Fruit fly (Drosophila melanogaster) whole organism, embryonic: ENCODE results near the gene CG46427.

ENCODE experiments used
- BtbVII ChIP-seq: fragments of 200-800 bp; sonication (Bioruptor generic); optimal IDR thresholded peaks from 3 replicates; lab custom pipeline; 2017; ENCODE audit warnings: missing biosample characterization, mild to moderate bottlenecking, missing genetic modification characterization
- CG10462 ChIP-seq: fragments of 200-800 bp; sonication (Bioruptor generic); optimal IDR thresholded peaks from 2 replicates; lab custom pipeline; 2016; ENCODE audit warnings: missing biosample characterization, missing genetic modification characterization
- CG11093 ChIP-seq: fragments of 200-800 bp; sonication (Bioruptor generic); IDR thresholded peaks from 3 replicates; pipeline ENCODE4 v1.3.6; 2022; ENCODE audit warnings: missing biosample characterization, missing genetic modification characterization
- CG11560 ChIP-seq: fragments of 200-800 bp; sonication (Bioruptor generic); IDR thresholded peaks from 3 replicates; pipeline ENCODE4 v1.3.6; 2022; ENCODE audit warnings: missing biosample characterization, missing genetic modification characterization
- CG12071 ChIP-seq: fragments of 200-800 bp; sonication (Bioruptor generic); optimal IDR thresholded peaks from 3 replicates; lab custom pipeline; 2018; ENCODE audit warnings: missing biosample characterization, mild to moderate bottlenecking, missing genetic modification characterization
- CG12299 ChIP-seq: fragments of 200-800 bp; sonication (Bioruptor generic); optimal IDR thresholded peaks from 2 replicates; lab custom pipeline; 2018; ENCODE audit warnings: missing biosample characterization, mild to moderate bottlenecking, missing genetic modification characterization
- CG15011 ChIP-seq: fragments of 200-800 bp; sonication (Bioruptor generic); optimal IDR thresholded peaks from 3 replicates; lab custom pipeline; 2018; ENCODE audit warnings: missing biosample characterization, mild to moderate bottlenecking, missing genetic modification characterization
- CG1647 ChIP-seq: fragments of 200-800 bp; sonication (Bioruptor generic); optimal IDR thresholded peaks from 3 replicates; lab custom pipeline; 2016; ENCODE audit warnings: missing biosample characterization, missing genetic modification characterization
- CG1792 ChIP-seq: fragments of 200-800 bp; sonication (Bioruptor generic); optimal IDR thresholded peaks from 2 replicates; lab custom pipeline; 2016; ENCODE audit warnings: missing biosample characterization, missing genetic modification characterization
- CG18011 ChIP-seq: fragments of 200-800 bp; sonication (Bioruptor generic); optimal IDR thresholded peaks from 2 replicates; lab custom pipeline; 2017; ENCODE audit warnings: missing biosample characterization, missing genetic modification characterization, mild to moderate bottlenecking, moderate library complexity, missing genotype
- CG18262 ChIP-seq: fragments of 200-800 bp; optimal IDR thresholded peaks from 3 replicates; lab custom pipeline; 2019; ENCODE audit warnings: missing biosample characterization, mild to moderate bottlenecking, missing genetic modification characterization, moderate library complexity
- CG1832 ChIP-seq: fragments of 200-800 bp; sonication (Bioruptor generic); optimal IDR thresholded peaks from 2 replicates; lab custom pipeline; 2017; ENCODE audit warnings: missing biosample characterization, mild to moderate bottlenecking, missing genetic modification characterization, inconsistent platforms
- CG2202 ChIP-seq: fragments of 200-800 bp; sonication (Bioruptor generic); optimal IDR thresholded peaks from 2 replicates; lab custom pipeline; 2018; ENCODE audit warnings: missing biosample characterization, mild to moderate bottlenecking, missing genetic modification characterization
- CG2889 ChIP-seq: fragments of 200-800 bp; sonication (Bioruptor generic); IDR thresholded peaks from 3 replicates; pipeline ENCODE4 v1.3.6; 2022; ENCODE audit warnings: missing biosample characterization, missing genetic modification characterization
- CG31441 ChIP-seq: fragments of 200-800 bp; sonication (Bioruptor generic); IDR thresholded peaks from 2 replicates; pipeline ENCODE4 v1.3.6; 2022; ENCODE audit warnings: missing biosample characterization, missing genetic modification characterization
- CG3163 ChIP-seq: fragments of 200-800 bp; sonication (Bioruptor generic); optimal IDR thresholded peaks from 3 replicates; lab custom pipeline; 2016; ENCODE audit warnings: missing biosample characterization, missing genetic modification characterization
- CG34224 ChIP-seq: fragments of 200-800 bp; sonication (Bioruptor generic); IDR thresholded peaks from 3 replicates; pipeline ENCODE4 v1.3.6; 2022; ENCODE audit warnings: missing biosample characterization, missing genetic modification characterization; ENCODE audit not compliant: partially characterized antibody
- CG3995 ChIP-seq: fragments of 200-800 bp; sonication (Bioruptor generic); optimal IDR thresholded peaks from 3 replicates; lab custom pipeline; 2016; ENCODE audit warnings: missing biosample characterization, missing genetic modification characterization
- CG6689 ChIP-seq: fragments of 200-800 bp; sonication (Bioruptor generic); IDR thresholded peaks from 2 replicates; pipeline ENCODE4 v1.3.6; 2022; ENCODE audit warnings: missing biosample characterization, missing genetic modification characterization
- CG8359 ChIP-seq: fragments of 200-800 bp; sonication (Bioruptor generic); optimal IDR thresholded peaks from 2 replicates; lab custom pipeline; 2017; ENCODE audit warnings: missing biosample characterization, mild to moderate bottlenecking, missing genetic modification characterization, borderline replicate concordance
- Dip2 ChIP-seq: fragments of 200-800 bp; sonication (Bioruptor generic); IDR thresholded peaks from 2 replicates; pipeline ENCODE4 v1.3.6; 2022; ENCODE audit warnings: missing biosample characterization, missing genetic modification characterization
- Drgx ChIP-seq: fragments of 200-800 bp; sonication (Bioruptor generic); IDR thresholded peaks from 2 replicates; pipeline ENCODE4 v1.3.6; 2022; ENCODE audit warnings: missing biosample characterization, missing genetic modification characterization
- Ets97D ChIP-seq: fragments of 200-800 bp; sonication (Bioruptor generic); optimal IDR thresholded peaks from 3 replicates; lab custom pipeline; 2016; ENCODE audit warnings: missing biosample characterization, missing genetic modification characterization
- HLH3B ChIP-seq: fragments of 200-800 bp; sonication (Bioruptor generic); IDR thresholded peaks from 2 replicates; pipeline ENCODE4 v1.3.6; 2022; ENCODE audit warnings: missing biosample characterization, missing genetic modification characterization
- Hey ChIP-seq: fragments of 200-800 bp; sonication (Bioruptor generic); optimal IDR thresholded peaks from 3 replicates; lab custom pipeline; 2018; ENCODE audit warnings: missing biosample characterization, mild to moderate bottlenecking, missing genetic modification characterization
- Lim3 ChIP-seq: fragments of 200-800 bp; sonication (Bioruptor generic); IDR thresholded peaks from 2 replicates; pipeline ENCODE4 v1.3.6; 2022; ENCODE audit warnings: missing biosample characterization, missing genetic modification characterization
- MBD-R2 ChIP-seq: fragments of 200-800 bp; sonication (Bioruptor generic); IDR thresholded peaks from 2 replicates; pipeline ENCODE4 v1.3.6; 2022; ENCODE audit warnings: missing biosample characterization, missing genetic modification characterization
- Mes4 ChIP-seq: fragments of 200-800 bp; sonication (Bioruptor generic); optimal IDR thresholded peaks from 2 replicates; lab custom pipeline; 2016; ENCODE audit warnings: missing biosample characterization, missing genetic modification characterization
- Nf-YA ChIP-seq: fragments of 200-800 bp; sonication (Bioruptor generic); IDR thresholded peaks from 2 replicates; pipeline ENCODE4 v1.3.6; 2022; ENCODE audit warnings: missing biosample characterization, missing genetic modification characterization
- Optix ChIP-seq: fragments of 200-800 bp; sonication (Bioruptor generic); IDR thresholded peaks from 3 replicates; pipeline ENCODE4 v1.3.6; 2022; ENCODE audit warnings: missing biosample characterization, missing genetic modification characterization
- Ptx1 ChIP-seq: fragments of 200-800 bp; sonication (Bioruptor generic); IDR thresholded peaks from 2 replicates; pipeline ENCODE4 v1.3.6; 2022; ENCODE audit warnings: missing biosample characterization, missing genetic modification characterization
- Sox100B ChIP-seq: fragments of 200-800 bp; sonication (Bioruptor generic); optimal IDR thresholded peaks from 3 replicates; lab custom pipeline; 2018; ENCODE audit warnings: missing biosample characterization, mild to moderate bottlenecking, missing genetic modification characterization
- al ChIP-seq: fragments of 200-800 bp; sonication (Bioruptor generic); IDR thresholded peaks from 2 replicates; pipeline ENCODE4 v1.3.6; 2022; ENCODE audit warnings: missing biosample characterization, missing genetic modification characterization
- ato ChIP-seq: fragments of 200-800 bp; sonication (Bioruptor generic); IDR thresholded peaks from 2 replicates; pipeline ENCODE4 v1.3.6; 2022; ENCODE audit warnings: missing biosample characterization, missing genetic modification characterization; ENCODE audit not compliant: partially characterized antibody
- bbx ChIP-seq: fragments of 200-800 bp; sonication (Bioruptor generic); IDR thresholded peaks from 2 replicates; pipeline ENCODE4 v1.3.6; 2022; ENCODE audit warnings: missing biosample characterization, missing genetic modification characterization; ENCODE audit not compliant: partially characterized antibody
- cato ChIP-seq: fragments of 200-800 bp; sonication (Bioruptor generic); optimal IDR thresholded peaks from 2 replicates; lab custom pipeline; 2016; ENCODE audit warnings: missing biosample characterization, missing genetic modification characterization, borderline replicate concordance
- ci ChIP-seq: fragments of 200-800 bp; sonication (Bioruptor generic); IDR thresholded peaks from 3 replicates; pipeline ENCODE4 v1.3.6; 2022; ENCODE audit warnings: missing biosample characterization, missing genetic modification characterization
- dan ChIP-seq: fragments of 200-800 bp; sonication (Bioruptor generic); IDR thresholded peaks from 2 replicates; pipeline ENCODE4 v1.3.6; 2022; ENCODE audit warnings: missing biosample characterization, missing genetic modification characterization
- en ChIP-seq: fragments of 200-800 bp; sonication (Bioruptor generic); optimal IDR thresholded peaks from 2 replicates; lab custom pipeline; 2016; ENCODE audit warnings: missing biosample characterization, missing genetic modification characterization
- gcm2 ChIP-seq: fragments of 200-800 bp; sonication (Bioruptor generic); optimal IDR thresholded peaks from 2 replicates; lab custom pipeline; 2016; ENCODE audit warnings: missing biosample characterization, missing genetic modification characterization
- grau ChIP-seq: fragments of 200-800 bp; optimal IDR thresholded peaks from 3 replicates; lab custom pipeline; 2019; ENCODE audit warnings: missing biosample characterization, mild to moderate bottlenecking, missing genetic modification characterization, moderate library complexity
- her ChIP-seq: fragments of 200-800 bp; sonication (Bioruptor generic); optimal IDR thresholded peaks from 2 replicates; lab custom pipeline; 2016; ENCODE audit warnings: missing biosample characterization, missing genetic modification characterization
- jumu ChIP-seq: fragments of 200-800 bp; sonication (Bioruptor generic); optimal IDR thresholded peaks from 3 replicates; lab custom pipeline; 2016; ENCODE audit warnings: missing biosample characterization, missing genetic modification characterization
- klu ChIP-seq: fragments of 200-800 bp; sonication (Bioruptor generic); IDR thresholded peaks from 2 replicates; pipeline ENCODE4 v1.3.6; 2022; ENCODE audit warnings: missing biosample characterization, missing genetic modification characterization
- mld ChIP-seq: fragments of 200-800 bp; sonication (Bioruptor generic); IDR thresholded peaks from 3 replicates; pipeline ENCODE4 v1.3.6; 2022; ENCODE audit warnings: missing biosample characterization, missing genetic modification characterization; ENCODE audit not compliant: partially characterized antibody
- pho ChIP-seq: fragments of 200-800 bp; sonication (Bioruptor generic); optimal IDR thresholded peaks from 2 replicates; lab custom pipeline; 2016; ENCODE audit warnings: missing biosample characterization, missing genetic modification characterization
- pzg ChIP-seq: fragments of 200-800 bp; sonication (Bioruptor generic); optimal IDR thresholded peaks from 3 replicates; lab custom pipeline; 2018; ENCODE audit warnings: missing biosample characterization, mild to moderate bottlenecking, missing genetic modification characterization, moderate library complexity
- trem ChIP-seq: fragments of 200-800 bp; optimal IDR thresholded peaks from 3 replicates; lab custom pipeline; 2019; ENCODE audit warnings: missing biosample characterization, mild to moderate bottlenecking, missing genetic modification characterization, moderate library complexity
- unc-4 ChIP-seq: fragments of 200-800 bp; sonication (Bioruptor generic); IDR thresholded peaks from 2 replicates; pipeline ENCODE4 v1.3.6; 2022; ENCODE audit warnings: missing biosample characterization, missing genetic modification characterization; ENCODE audit not compliant: partially characterized antibody
- zf30C ChIP-seq: fragments of 200-800 bp; sonication (Bioruptor generic); optimal IDR thresholded peaks from 3 replicates; lab custom pipeline; 2018; ENCODE audit warnings: missing biosample characterization, mild to moderate bottlenecking, missing genetic modification characterization
- zfh1 ChIP-seq: fragments of 200-800 bp; sonication (Bioruptor generic); IDR thresholded peaks from 3 replicates; pipeline ENCODE4 v1.3.6; 2022; ENCODE audit warnings: missing biosample characterization, missing genetic modification characterization

CG46427 gene

DNA sequence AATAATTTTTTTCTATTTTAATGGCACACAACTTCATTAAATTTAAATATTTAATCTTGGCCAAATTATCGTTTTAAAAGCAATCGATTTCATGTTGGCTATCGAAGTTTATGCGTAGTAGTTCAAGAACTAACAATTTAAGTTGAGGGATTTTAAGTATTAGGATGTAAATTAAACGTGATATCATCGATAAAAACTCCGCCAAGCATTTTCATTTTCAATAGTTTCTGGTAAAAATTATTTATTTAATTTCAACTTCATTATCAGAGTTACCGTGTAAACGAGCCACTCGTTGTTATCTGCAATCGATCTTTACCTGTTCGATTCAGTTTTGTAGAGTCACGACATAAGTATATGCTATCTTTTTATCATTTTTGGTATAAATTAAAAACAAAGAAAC lies 36.0 kb downstream of the CG46427 start (continued):
- peak; percentile 98 for TF ChIP-seq CG1647 (GFP tag; lab: Kevin White, UChicago)
- peak; percentile 97 for TF ChIP-seq CG2202 (tag; lab: Kevin White, UChicago)
- peak; percentile 84 for TF ChIP-seq CG18011 (GFP tag; lab: Kevin White, UChicago)
- TF ChIP-seq cato: peak; percentile 94
- peak; percentile 92 for TF ChIP-seq CG8359 (GFP tag; lab: Kevin White, UChicago)
- peak; percentile 100 for TF ChIP-seq BtbVII (GFP tag; lab: Kevin White, UChicago)
- peak; percentile 65; the same call in 2 of the 3 replicates for TF ChIP-seq CG11560 (tag; lab: Robert Waterston, UW)
- peak; percentile 84 for TF ChIP-seq CG11093 (GFP tag; lab: Robert Waterston, UW)
- TF ChIP-seq pzg (GFP tag; lab: Kevin White, UChicago): peak; percentile 46
- peak; percentile 90 for TF ChIP-seq Ets97D (GFP tag; lab: Kevin White, UChicago)
- TF ChIP-seq zfh1 (GFP tag; lab: Robert Waterston, UW): peak; percentile 99
- TF ChIP-seq Dip2 (GFP tag; lab: Robert Waterston, UW): peak; percentile 56; the same call in 1 of the 2 replicates
- peak; percentile 75 for TF ChIP-seq CG3163 (GFP tag; lab: Kevin White, UChicago)
- TF ChIP-seq mld (GFP tag; lab: Robert Waterston, UW): no peak
- TF ChIP-seq Lim3: peak; percentile 88
- TF ChIP-seq dan (GFP tag; lab: Robert Waterston, UW): peak; percentile 47; the same call in 1 of the 2 replicates
- TF ChIP-seq MBD-R2 (GFP tag; lab: Robert Waterston, UW): peak; percentile 94
- peak; percentile 87 for TF ChIP-seq al (GFP tag; lab: Robert Waterston, UW)
- peak; percentile 98 for TF ChIP-seq trem (tag; lab: Kevin White, UChicago)
- TF ChIP-seq grau (tag; lab: Kevin White, UChicago): peak; percentile 98
- TF ChIP-seq jumu (GFP tag; lab: Kevin White, UChicago): peak; percentile 88
- TF ChIP-seq bbx: no peak
- peak; percentile 97 for TF ChIP-seq HLH3B (GFP tag; lab: Robert Waterston, UW)
- peak; percentile 93 for TF ChIP-seq Drgx (GFP tag; lab: Robert Waterston, UW)
- TF ChIP-seq her: peak; percentile 90
- TF ChIP-seq CG31441 (GFP tag; lab: Robert Waterston, UW): peak; percentile 99
- peak; percentile 97 for TF ChIP-seq CG6689
- TF ChIP-seq CG18262 (tag; lab: Kevin White, UChicago): peak; percentile 99
- TF ChIP-seq Optix (GFP tag; lab: Robert Waterston, UW): peak; percentile 86
- TF ChIP-seq Mes4 (GFP tag; lab: Kevin White, UChicago): peak; percentile 93
- TF ChIP-seq Nf-YA: peak; percentile 99
- TF ChIP-seq CG1792: peak; percentile 97
- TF ChIP-seq Sox100B (GFP tag; lab: Kevin White, UChicago): peak; percentile 98
- TF ChIP-seq CG2889 (GFP tag; lab: Robert Waterston, UW): peak; percentile 86
- TF ChIP-seq Hey (tag; lab: Kevin White, UChicago): peak; percentile 86
- TF ChIP-seq klu: peak; percentile 86
- TF ChIP-seq CG10462 (GFP tag; lab: Kevin White, UChicago): peak; percentile 93
- TF ChIP-seq CG34224: peak; percentile 55; the same call in 1 of the 3 replicates
- TF ChIP-seq CG1832 (GFP tag; lab: Kevin White, UChicago): no peak
- peak; percentile 94 for TF ChIP-seq Ptx1 (GFP tag; lab: Robert Waterston, UW)
- TF ChIP-seq en (GFP tag; lab: Kevin White, UChicago): peak; percentile 94
- TF ChIP-seq ci (GFP tag; lab: Robert Waterston, UW): peak; percentile 99
- peak; percentile 98 for TF ChIP-seq CG12299 (tag; lab: Kevin White, UChicago)
- TF ChIP-seq zf30C (GFP tag; lab: Kevin White, UChicago): peak; percentile 39
- peak; percentile 94 for TF ChIP-seq CG15011 (GFP tag; lab: Kevin White, UChicago)
- TF ChIP-seq gcm2: peak; percentile 92
- TF ChIP-seq CG3995 (GFP tag; lab: Kevin White, UChicago): peak; percentile 89
- TF ChIP-seq ato (GFP tag; lab: Robert Waterston, UW): no peak
- peak; percentile 91 for TF ChIP-seq pho (GFP tag; lab: Kevin White, UChicago)
- no peak for TF ChIP-seq unc-4 (GFP tag; lab: Robert Waterston, UW)
- TF ChIP-seq CG12071: peak; percentile 100
